Fruit fly (Drosophila melanogaster): ENCODE measurements around the gene CG11694.

- TF ChIP-seq Sin3A (optimal IDR thresholded peaks at IDR 0.05) (no peak), insv (optimal IDR thresholded peaks at IDR 0.05) (no peak), h (optimal IDR thresholded peaks at IDR 0.05) (no peak), ttk (optimal IDR thresholded peaks at IDR 0.05) (no peak), psq (optimal IDR thresholded peaks at IDR 0.05) (no peak)
Measured at dm6 chr3R:8308515-8308959, 3.4 kb downstream of the CG11694 start, which contains the start of gene tex.

Data from Kc167 (cell line).